Worm (Caenorhabditis elegans): Measurements from ENCODE around the gene npp-9.
"Not testable (repeated sequence)": the region's sequence is repeated elsewhere in the genome, so short reads cannot be mapped to it uniquely, and the experiment has no call there.

The npp-9 gene

ce11 chrIII:3404354-3404913 lies at the start of gene npp-9, which contains the start of gene F59A2.5:
npp-9 (minus strand) TSS chrIII:3404479.
F59A2.5 (plus strand) TSS chrIII:3404863.
- no peak for TF ChIP-seq unc-62 (GFP tag; optimal IDR thresholded peaks at IDR 0.05)

- TF ChIP-seq unc-62 (GFP tag; optimal IDR thresholded peaks at IDR 0.05), result not testable (repeated sequence)
Measured at ce11 chrIII:3454045-3454444, 49.8 kb upstream of the npp-9 start, which contains the start of gene C34C12.1. C34C12.1 (plus strand) TSS chrIII:3454345.

- not testable (repeated sequence) for TF ChIP-seq unc-62 (GFP tag; optimal IDR thresholded peaks at IDR 0.05)
Measured at ce11 chrIII:3453486-3453885, 49.2 kb upstream of the npp-9 start, which contains the start of gene C34C12.2. C34C12.2 (plus strand) TSS chrIII:3453786.

- no peak for TF ChIP-seq unc-62 (GFP tag; optimal IDR thresholded peaks at IDR 0.05)
Measured at ce11 chrIII:3452563-3453210, 48.4 kb upstream of the npp-9 start, which contains the start of the genes K01A11.3 and C34C12.12. K01A11.3 (minus strand) TSS chrIII:3452613. C34C12.12 (plus strand) TSS chrIII:3453194.

ce11 chrIII:3444139-3444538 lies 39.9 kb upstream of the npp-9 start, which contains the start of gene spe-41:
spe-41 (minus strand) TSS chrIII:3444210.
- no peak for TF ChIP-seq unc-62 (GFP tag; optimal IDR thresholded peaks at IDR 0.05)

- no peak for TF ChIP-seq unc-62 (GFP tag; optimal IDR thresholded peaks at IDR 0.05)
Measured at ce11 chrIII:3437139-3437538, 32.9 kb upstream of the npp-9 start.

- TF ChIP-seq unc-62 (GFP tag; optimal IDR thresholded peaks at IDR 0.05), result no peak
Measured at ce11 chrIII:3435152-3435551, 30.9 kb upstream of the npp-9 start.

- TF ChIP-seq unc-62 (GFP tag; optimal IDR thresholded peaks at IDR 0.05), result no peak
Measured at ce11 chrIII:3431385-3431784, 27.1 kb upstream of the npp-9 start, which contains the start of gene K01A11.1. K01A11.1 (minus strand) TSS chrIII:3431485.

ce11 chrIII:3430667-3431066 lies 26.4 kb upstream of the npp-9 start:
- no peak for TF ChIP-seq unc-62 (GFP tag; optimal IDR thresholded peaks at IDR 0.05)

- TF ChIP-seq unc-62 (GFP tag; optimal IDR thresholded peaks at IDR 0.05), result no peak
Measured at ce11 chrIII:3429761-3430160, 25.5 kb upstream of the npp-9 start.

ce11 chrIII:3428574-3428973 lies 24.3 kb upstream of the npp-9 start:
- no peak for TF ChIP-seq unc-62 (GFP tag; optimal IDR thresholded peaks at IDR 0.05)

ce11 chrIII:3426741-3427140 lies 22.5 kb upstream of the npp-9 start:
- TF ChIP-seq unc-62 (GFP tag; optimal IDR thresholded peaks at IDR 0.05), result no peak

- no peak for TF ChIP-seq unc-62 (GFP tag; optimal IDR thresholded peaks at IDR 0.05)
Measured at ce11 chrIII:3425438-3425837, 21.2 kb upstream of the npp-9 start, which contains the start of gene metl-18. metl-18 (plus strand) TSS chrIII:3425738.

ce11 chrIII:3423924-3424323 lies 19.6 kb upstream of the npp-9 start:
- no peak for TF ChIP-seq unc-62 (GFP tag; optimal IDR thresholded peaks at IDR 0.05)

- TF ChIP-seq unc-62 (GFP tag; optimal IDR thresholded peaks at IDR 0.05), result no peak
Measured at ce11 chrIII:3418906-3419305, 14.6 kb upstream of the npp-9 start.

- no peak for TF ChIP-seq unc-62 (GFP tag; optimal IDR thresholded peaks at IDR 0.05)
Measured at ce11 chrIII:3417453-3417852, 13.2 kb upstream of the npp-9 start.

- TF ChIP-seq unc-62 (GFP tag; optimal IDR thresholded peaks at IDR 0.05), result no peak
Measured at ce11 chrIII:3414412-3414811, 10.1 kb upstream of the npp-9 start.
